Fruit fly (Drosophila melanogaster) whole organism, pupa: ENCODE data around the gene CG34429.

Experiments
- CG13204 ChIP-seq: fragments of 200-800 bp; sonication (Bioruptor generic); optimal IDR thresholded peaks from 2 replicates; lab custom pipeline; 2018; ENCODE audit warnings: missing biosample characterization, mild to moderate bottlenecking, missing genetic modification characterization, moderate library complexity
- CG34367 ChIP-seq: fragments of 200-800 bp; sonication (Bioruptor generic); optimal IDR thresholded peaks from 2 replicates; lab custom pipeline; 2018; ENCODE audit warnings: missing biosample characterization, mild to moderate bottlenecking, missing genetic modification characterization
- CG4496 ChIP-seq: fragments of 200-800 bp; sonication (Bioruptor generic); IDR thresholded peaks from 3 replicates; pipeline ENCODE4 v1.3.6; 2022; ENCODE audit warnings: missing biosample characterization, missing genetic modification characterization
- D1 ChIP-seq: fragments of 200-800 bp; sonication (Bioruptor generic); optimal IDR thresholded peaks from 2 replicates; lab custom pipeline; 2018; ENCODE audit warnings: missing biosample characterization, mild to moderate bottlenecking, missing genetic modification characterization, moderate library complexity
- EcR ChIP-seq: fragments of 200-800 bp; sonication (Bioruptor generic); optimal IDR thresholded peaks from 3 replicates; lab custom pipeline; 2019; ENCODE audit warnings: missing biosample characterization, missing genetic modification characterization, mild to moderate bottlenecking, moderate library complexity, missing genetic modification reagents
- Pif1B ChIP-seq: fragments of 200-800 bp; sonication (Bioruptor generic); optimal IDR thresholded peaks from 3 replicates; lab custom pipeline; 2016; ENCODE audit warnings: missing biosample characterization, missing genetic modification characterization

- TF ChIP-seq D1 (tag; lab: Kevin White, UChicago) = no peak
- no peak for TF ChIP-seq CG13204 (GFP tag; lab: Kevin White, UChicago)
- TF ChIP-seq CG34367 = no peak
- no peak for TF ChIP-seq CG4496 (GFP tag; lab: Robert Waterston, UW)
- TF ChIP-seq Pif1B (GFP tag; lab: Kevin White, UChicago) = no peak
- no peak for TF ChIP-seq EcR (GFP tag; lab: Kevin White, UChicago)
Observed at dm6 chr3L:13065619-13066018, 2.8 kb downstream of the CG34429 start.
